Fruit fly (Drosophila melanogaster) Kc167 (cell line): Measurements from ENCODE around the gene CG42324.

Source experiments
- Myc ChIP-seq: fragments of >200 bp; optimal IDR thresholded peaks from 2 replicates; lab custom pipeline; 2017; ENCODE audit warnings: missing external identifiers
- Sin3A ChIP-seq: fragments of >200 bp; optimal IDR thresholded peaks from 2 replicates; lab custom pipeline; 2018; ENCODE audit warnings: missing external identifiers
- h ChIP-seq: fragments of >200 bp; optimal IDR thresholded peaks from 3 replicates; lab custom pipeline; 2018; ENCODE audit warnings: missing external identifiers
- insv ChIP-seq: fragments of >200 bp; optimal IDR thresholded peaks from 3 replicates; lab custom pipeline; 2018; ENCODE audit warnings: missing external identifiers
- psq ChIP-seq: fragments of >200 bp; optimal IDR thresholded peaks from 2 replicates; lab custom pipeline; 2017; ENCODE audit warnings: missing external identifiers
- ttk ChIP-seq: sonication (Bioruptor generic); optimal IDR thresholded peaks from 2 replicates; lab custom pipeline; 2017; ENCODE audit warnings: missing external identifiers

The CG42324 gene

DNA sequence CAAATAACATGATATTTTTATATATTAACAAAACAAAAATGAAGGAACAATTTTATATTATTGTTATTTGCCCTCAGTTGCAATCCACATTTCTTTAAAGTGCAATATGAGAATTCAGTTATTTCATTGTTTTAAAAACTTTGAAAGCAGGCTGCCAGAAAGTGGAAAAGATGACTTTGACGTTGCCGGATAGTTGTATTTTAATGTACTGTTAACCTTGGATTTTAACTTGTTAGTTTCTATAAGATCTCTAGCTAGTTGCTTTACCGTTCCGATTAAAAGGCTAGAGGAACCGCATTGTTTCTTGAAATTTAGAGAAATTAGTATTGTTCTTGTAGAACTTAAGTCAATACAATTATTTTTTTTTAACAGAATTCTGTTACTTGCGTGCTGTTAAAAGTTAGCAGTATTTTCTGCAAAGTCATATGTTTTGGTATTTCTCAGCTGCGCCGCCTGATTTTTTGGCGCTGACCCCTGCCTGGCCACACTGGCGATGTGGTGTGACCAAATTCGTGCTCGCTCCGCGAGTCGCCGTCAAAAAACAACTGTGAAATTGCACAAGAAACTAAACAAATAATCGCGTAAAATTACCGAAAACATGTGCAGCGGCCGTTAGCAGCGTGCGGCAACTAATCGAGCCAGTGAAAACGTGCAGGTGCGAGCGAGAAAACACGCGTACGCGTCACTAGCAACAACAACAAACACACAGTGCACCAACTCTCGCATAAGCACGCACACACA, 43.2 kb downstream of the CG42324 start, which contains the start of gene Eip63E:
Gene Eip63E, plus strand, starts transcription at position 472 of the 741 bp plus-strand sequence.
- TF ChIP-seq Sin3A (lab: Kevin White, UChicago): no peak
- no peak for TF ChIP-seq psq (lab: Kevin White, UChicago)
- no peak for TF ChIP-seq ttk (lab: Kevin White, UChicago)
- no peak for TF ChIP-seq h (lab: Kevin White, UChicago)
- TF ChIP-seq Myc: no peak
- TF ChIP-seq insv (lab: Kevin White, UChicago): no peak

DNA sequence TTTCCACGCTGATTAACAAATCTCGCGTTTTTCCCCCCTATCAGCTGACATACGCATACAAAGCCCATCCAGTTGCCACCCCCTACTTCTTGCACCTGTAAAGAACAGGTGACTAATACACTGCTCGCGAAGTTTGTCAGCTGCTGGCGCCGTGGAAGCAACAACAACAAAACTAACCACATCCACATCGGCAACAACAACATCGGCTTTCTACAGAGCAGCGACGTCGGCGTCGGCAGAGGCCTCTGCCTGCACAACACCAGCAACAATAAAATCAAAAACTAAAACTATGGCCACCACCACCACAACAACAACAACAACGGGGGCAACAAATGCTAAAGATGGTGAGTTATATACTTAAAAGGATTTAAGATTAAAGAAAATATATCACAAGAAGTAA, 44.2 kb downstream of the CG42324 start:
- TF ChIP-seq insv (lab: Kevin White, UChicago): no peak
- no peak for TF ChIP-seq psq (lab: Kevin White, UChicago)
- TF ChIP-seq h (lab: Kevin White, UChicago): no peak
- TF ChIP-seq ttk (lab: Kevin White, UChicago): no peak
- no peak for TF ChIP-seq Myc
- no peak for TF ChIP-seq Sin3A (lab: Kevin White, UChicago)

DNA sequence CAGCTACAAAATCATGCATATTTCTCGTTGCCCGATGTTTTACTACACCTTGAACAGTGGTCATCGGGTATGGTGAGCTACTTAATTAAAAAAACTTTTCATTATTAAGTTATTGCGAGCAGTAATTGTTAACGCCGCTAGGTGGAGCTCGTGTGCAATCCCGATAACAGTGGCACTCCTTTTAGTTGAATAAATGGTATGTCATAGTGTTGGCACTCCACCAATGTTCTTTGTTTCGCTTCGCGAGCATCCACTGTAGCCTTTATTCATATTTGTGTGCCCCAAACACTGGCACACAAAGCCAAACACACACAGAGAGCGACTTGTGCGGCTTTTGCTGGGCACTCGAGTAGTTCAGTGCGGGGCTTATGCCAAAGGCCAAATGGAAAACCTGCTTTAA, 45.6 kb downstream of the CG42324 start:
- no peak for TF ChIP-seq psq (lab: Kevin White, UChicago)
- no peak for TF ChIP-seq Sin3A (lab: Kevin White, UChicago)
- no peak for TF ChIP-seq ttk (lab: Kevin White, UChicago)
- no peak for TF ChIP-seq Myc
- no peak for TF ChIP-seq h (lab: Kevin White, UChicago)
- no peak for TF ChIP-seq insv (lab: Kevin White, UChicago)

dm6 chr3L:3518512-3519492, 46.6 kb downstream of the CG42324 start:
- no peak for TF ChIP-seq Sin3A (lab: Kevin White, UChicago)

DNA sequence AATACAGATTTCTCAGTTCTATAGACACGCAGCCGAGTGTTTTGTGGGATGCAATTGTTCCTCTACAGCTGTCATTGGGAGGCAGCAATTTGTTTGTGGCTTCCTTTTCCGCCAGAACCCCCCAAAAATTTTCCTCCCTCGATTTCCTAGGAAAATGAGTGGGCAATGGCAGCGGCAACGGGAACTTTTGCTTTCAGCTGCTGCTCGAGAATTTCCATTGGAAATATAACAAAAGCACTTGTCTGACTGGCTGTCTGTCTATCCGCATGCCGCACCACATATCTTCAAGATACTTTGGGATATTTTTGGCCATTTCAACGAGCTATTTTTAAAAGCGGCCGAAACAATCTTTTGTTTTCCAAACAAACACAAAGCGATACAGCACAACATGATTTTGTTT, 51.5 kb downstream of the CG42324 start:
- no peak for TF ChIP-seq ttk (lab: Kevin White, UChicago)

DNA sequence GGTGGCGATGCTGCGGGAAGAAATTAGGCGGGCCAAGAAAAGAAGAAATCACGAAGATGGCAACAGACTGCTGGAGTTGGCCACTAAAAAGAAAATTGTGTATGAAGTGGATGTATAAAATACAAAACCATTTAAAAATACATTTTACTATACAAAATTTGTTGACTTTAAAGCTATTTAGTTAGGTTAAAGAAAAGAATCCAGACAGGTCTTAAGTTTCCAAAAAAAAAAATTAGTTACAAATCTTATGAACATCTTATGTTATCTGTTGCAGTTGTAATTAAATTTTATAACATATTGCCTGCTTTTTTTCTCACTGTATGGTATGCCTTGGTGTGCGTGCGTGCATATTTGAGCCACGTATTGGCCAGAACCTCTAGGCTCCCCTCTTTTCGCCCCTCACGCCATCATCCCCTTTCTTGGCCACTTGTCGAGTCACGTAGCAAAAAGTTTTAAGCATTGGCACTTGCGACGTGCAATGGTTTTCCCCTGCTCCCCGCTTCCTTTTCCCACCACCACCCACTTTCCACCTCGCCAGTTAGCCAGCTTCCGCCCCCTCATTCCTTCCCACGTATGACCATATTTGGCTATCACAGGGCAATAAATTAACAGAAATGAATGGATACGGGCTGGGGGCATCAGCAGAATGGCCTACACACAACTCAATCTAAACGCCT, 58.5 kb downstream of the CG42324 start:
- TF ChIP-seq Sin3A (lab: Kevin White, UChicago): no peak
- TF ChIP-seq psq (lab: Kevin White, UChicago): no peak
- no peak for TF ChIP-seq insv (lab: Kevin White, UChicago)
- no peak for TF ChIP-seq Myc
- no peak for TF ChIP-seq h (lab: Kevin White, UChicago)
- no peak for TF ChIP-seq ttk (lab: Kevin White, UChicago)

DNA sequence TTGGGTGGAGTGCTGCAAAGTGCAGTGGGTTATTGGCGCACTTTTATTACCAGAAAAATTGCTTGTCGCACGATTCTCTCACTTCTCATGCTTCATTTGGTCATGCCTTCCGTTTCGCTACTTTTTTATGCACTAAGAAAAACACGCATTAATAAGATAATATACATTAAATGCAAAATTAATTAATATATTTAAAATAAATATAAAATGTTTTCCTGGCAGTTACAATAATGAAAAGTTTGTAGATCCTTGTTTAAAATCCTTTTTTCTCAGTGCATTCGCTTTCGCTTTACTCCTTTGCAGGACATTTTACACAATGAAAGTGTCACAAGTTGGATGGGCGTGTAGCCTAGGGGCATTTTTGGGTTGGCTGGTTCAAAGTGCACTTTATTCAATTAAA, 59.1 kb downstream of the CG42324 start:
- TF ChIP-seq Myc (no peak), h (lab: Kevin White, UChicago) (no peak), ttk (lab: Kevin White, UChicago) (no peak), psq (lab: Kevin White, UChicago) (no peak), Sin3A (lab: Kevin White, UChicago) (no peak)

dm6 chr3L:3532867-3533266, 60.6 kb downstream of the CG42324 start:
- TF ChIP-seq Sin3A (lab: Kevin White, UChicago): no peak
- TF ChIP-seq ttk (lab: Kevin White, UChicago): no peak
- TF ChIP-seq Myc: no peak

DNA sequence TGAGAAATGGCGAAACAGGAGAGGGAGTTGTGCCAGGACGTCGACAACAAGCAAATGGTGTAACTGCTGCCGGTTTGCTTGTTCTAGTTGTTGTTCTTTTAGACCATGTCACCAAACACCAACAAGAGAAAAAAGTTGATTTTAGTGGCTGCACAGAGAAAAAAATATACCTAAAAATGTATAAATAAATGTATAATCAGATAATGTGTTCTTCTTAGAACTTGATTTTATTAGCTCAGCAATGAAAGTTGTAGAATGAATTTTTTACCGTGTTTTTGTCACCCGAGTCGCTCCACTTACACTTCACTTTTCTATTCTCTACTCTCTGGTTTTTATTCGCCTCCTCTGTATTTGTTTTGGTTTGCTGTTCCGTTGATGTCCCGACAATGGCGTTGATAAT, 62.0 kb downstream of the CG42324 start:
- no peak for TF ChIP-seq Myc

DNA sequence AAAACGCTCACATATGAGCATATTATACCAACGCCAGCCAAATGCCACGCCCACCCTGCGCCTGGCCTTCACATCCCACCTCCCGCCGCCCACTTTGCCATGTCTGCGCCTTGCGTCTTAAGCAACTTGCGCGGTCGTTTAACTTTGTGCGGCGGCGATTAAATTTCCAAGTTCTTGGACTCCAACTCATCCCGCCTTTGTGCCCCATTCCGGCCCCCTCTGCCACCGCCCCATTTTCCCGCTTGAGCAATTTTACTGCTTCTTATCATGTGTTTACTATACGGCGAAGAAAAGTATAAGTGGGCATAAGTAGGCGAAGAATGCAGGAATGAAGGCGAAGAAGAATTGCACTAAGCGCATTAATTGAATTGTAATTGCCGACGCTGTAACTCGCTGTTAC, 63.4 kb downstream of the CG42324 start:
- no peak for TF ChIP-seq h (lab: Kevin White, UChicago)
- TF ChIP-seq insv (lab: Kevin White, UChicago): no peak
- TF ChIP-seq ttk (lab: Kevin White, UChicago): no peak
- no peak for TF ChIP-seq Sin3A (lab: Kevin White, UChicago)
- TF ChIP-seq Myc: no peak
- TF ChIP-seq psq (lab: Kevin White, UChicago): no peak

dm6 chr3L:3536414-3536813, 64.2 kb downstream of the CG42324 start:
- TF ChIP-seq Myc: no peak

DNA sequence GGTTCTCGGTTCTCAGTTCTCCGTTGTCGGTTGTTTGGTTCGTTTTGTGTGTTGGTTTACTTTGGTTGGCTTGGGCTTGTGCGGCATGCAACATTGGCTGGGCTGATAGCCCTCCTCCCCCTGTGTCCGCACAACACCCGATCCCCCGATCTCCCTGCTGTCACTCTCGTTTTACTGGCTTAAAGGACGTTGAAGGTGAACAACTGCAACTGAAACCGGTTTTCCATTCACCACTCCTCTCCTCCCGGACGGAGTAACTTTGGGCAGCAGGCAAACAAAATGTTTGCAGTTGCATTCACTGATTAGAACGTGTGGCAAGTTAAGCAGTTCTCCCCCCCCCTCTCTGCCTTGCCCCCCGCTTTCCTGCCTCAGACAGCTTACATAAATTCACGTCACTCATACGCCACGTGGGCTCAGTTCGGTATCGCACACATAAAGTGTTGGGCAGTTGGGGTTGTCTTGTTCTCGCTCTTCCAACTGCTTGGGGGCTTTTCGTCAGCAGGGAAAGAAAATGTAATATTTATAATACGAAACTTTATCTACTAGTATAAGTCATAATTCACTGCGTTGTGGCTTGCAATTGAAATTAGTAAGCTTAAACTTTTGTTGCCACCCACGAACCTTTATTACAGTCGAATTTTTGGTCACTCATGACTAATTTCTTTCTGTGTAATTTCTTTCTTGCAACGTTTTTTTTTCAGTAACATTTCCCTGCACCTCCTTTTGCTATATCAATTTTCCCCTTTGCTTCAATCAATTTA, 64.8 kb downstream of the CG42324 start:
- TF ChIP-seq psq (lab: Kevin White, UChicago): no peak
- no peak for TF ChIP-seq Sin3A (lab: Kevin White, UChicago)
- TF ChIP-seq insv (lab: Kevin White, UChicago): no peak
- TF ChIP-seq h (lab: Kevin White, UChicago): no peak
- TF ChIP-seq ttk (lab: Kevin White, UChicago): no peak
- TF ChIP-seq Myc: no peak
